Fruit fly (Drosophila melanogaster) whole organism, embryonic: ENCODE results near the gene CG12947.

Experiments
- ATbp ChIP-seq: fragments of 200-800 bp; sonication (Bioruptor generic); optimal IDR thresholded peaks from 2 replicates; lab custom pipeline; 2017; ENCODE audit warnings: missing biosample characterization, mild to moderate bottlenecking, missing genetic modification characterization, missing genetic modification reagents
- Atf6 ChIP-seq: fragments of 200-800 bp; sonication (Bioruptor generic); IDR thresholded peaks from 2 replicates; pipeline ENCODE4 v1.3.6; 2022; ENCODE audit warnings: missing biosample characterization, missing genetic modification characterization
- BEAF-32 ChIP-seq: fragments of 200-800 bp; sonication (Bioruptor generic); optimal IDR thresholded peaks from 3 replicates; lab custom pipeline; 2017; ENCODE audit warnings: missing biosample characterization, missing genetic modification characterization, mild to moderate bottlenecking, moderate library complexity, missing genetic modification reagents
- Bteb2 ChIP-seq: fragments of 200-800 bp; sonication (Bioruptor generic); optimal IDR thresholded peaks from 2 replicates; lab custom pipeline; 2016; ENCODE audit warnings: missing biosample characterization, missing genetic modification characterization
- CG10959 ChIP-seq: fragments of 200-800 bp; sonication (Bioruptor generic); IDR thresholded peaks from 2 replicates; pipeline ENCODE4 v1.3.6; 2022; ENCODE audit warnings: missing biosample characterization, missing genetic modification characterization
- CG11247 ChIP-seq: fragments of 200-800 bp; sonication (Bioruptor generic); IDR thresholded peaks from 2 replicates; pipeline ENCODE4 v1.3.6; 2022; ENCODE audit warnings: missing biosample characterization, missing genetic modification characterization
- CG11456 ChIP-seq: fragments of 200-800 bp; sonication (Bioruptor generic); IDR thresholded peaks from 3 replicates; pipeline ENCODE4 v1.3.6; 2022; ENCODE audit warnings: missing biosample characterization, missing genetic modification characterization
- CG12659 ChIP-seq: fragments of 200-800 bp; sonication (Bioruptor generic); optimal IDR thresholded peaks from 3 replicates; lab custom pipeline; 2017; ENCODE audit warnings: mild to moderate bottlenecking, missing biosample characterization, missing genetic modification reagents, missing genetic modification characterization
- CG13296 ChIP-seq: fragments of 200-800 bp; sonication (Bioruptor generic); optimal IDR thresholded peaks from 3 replicates; lab custom pipeline; 2018; ENCODE audit warnings: missing biosample characterization, mild to moderate bottlenecking, missing genetic modification characterization
- CG14441 ChIP-seq: fragments of 200-800 bp; sonication (Bioruptor generic); IDR thresholded peaks from 2 replicates; pipeline ENCODE4 v1.3.6; 2022; ENCODE audit warnings: missing biosample characterization, missing genetic modification characterization
- CG14710 ChIP-seq: fragments of 200-800 bp; sonication (Bioruptor generic); optimal IDR thresholded peaks from 3 replicates; lab custom pipeline; 2019; ENCODE audit warnings: missing biosample characterization, mild to moderate bottlenecking, missing genetic modification characterization, moderate library complexity
- CG14965 ChIP-seq: fragments of 200-800 bp; sonication (Bioruptor generic); optimal IDR thresholded peaks from 2 replicates; lab custom pipeline; 2016; ENCODE audit warnings: missing biosample characterization, missing genetic modification characterization, borderline replicate concordance
- CG17186 ChIP-seq: fragments of 200-800 bp; sonication (Bioruptor generic); optimal IDR thresholded peaks from 3 replicates; lab custom pipeline; 2017; ENCODE audit warnings: missing biosample characterization, missing genetic modification reagents, missing genetic modification characterization
- CG18599 ChIP-seq: fragments of 200-800 bp; sonication (Bioruptor generic); optimal IDR thresholded peaks from 3 replicates; lab custom pipeline; 2017; ENCODE audit warnings: missing biosample characterization, missing genetic modification characterization, mild to moderate bottlenecking, moderate library complexity, missing genetic modification reagents
- CG2129 ChIP-seq: fragments of 200-800 bp; sonication (Bioruptor generic); IDR thresholded peaks from 2 replicates; pipeline ENCODE4 v1.3.6; 2022; ENCODE audit warnings: missing biosample characterization, missing genetic modification characterization; ENCODE audit not compliant: partially characterized antibody
- CG2712 ChIP-seq: fragments of 200-800 bp; optimal IDR thresholded peaks from 3 replicates; lab custom pipeline; 2019; ENCODE audit warnings: missing biosample characterization, mild to moderate bottlenecking, missing genetic modification characterization, moderate library complexity
- CG30403 ChIP-seq: fragments of 200-800 bp; sonication (Bioruptor generic); optimal IDR thresholded peaks from 3 replicates; lab custom pipeline; 2016; ENCODE audit warnings: missing biosample characterization, missing genetic modification characterization
- CG3163 ChIP-seq: fragments of 200-800 bp; sonication (Bioruptor generic); optimal IDR thresholded peaks from 3 replicates; lab custom pipeline; 2016; ENCODE audit warnings: missing biosample characterization, missing genetic modification characterization
- CG34224 ChIP-seq: fragments of 200-800 bp; sonication (Bioruptor generic); IDR thresholded peaks from 3 replicates; pipeline ENCODE4 v1.3.6; 2022; ENCODE audit warnings: missing biosample characterization, missing genetic modification characterization; ENCODE audit not compliant: partially characterized antibody
- CG4282 ChIP-seq: fragments of 200-800 bp; sonication (Bioruptor generic); optimal IDR thresholded peaks from 2 replicates; lab custom pipeline; 2016; ENCODE audit warnings: missing biosample characterization, missing genetic modification characterization
- CG4360 ChIP-seq: fragments of 200-800 bp; sonication (Bioruptor generic); IDR thresholded peaks from 2 replicates; pipeline ENCODE4 v1.3.6; 2022; ENCODE audit warnings: missing biosample characterization, missing genetic modification characterization
- CG8478 ChIP-seq: fragments of >200 bp; optimal IDR thresholded peaks from 2 replicates; lab custom pipeline; 2018
- CG9876 ChIP-seq: fragments of 200-800 bp; sonication (Bioruptor generic); optimal IDR thresholded peaks from 2 replicates; lab custom pipeline; 2016; ENCODE audit warnings: missing biosample characterization, missing genetic modification characterization
- Camta ChIP-seq: fragments of 200-800 bp; sonication (Bioruptor generic); optimal IDR thresholded peaks from 2 replicates; lab custom pipeline; 2016; ENCODE audit warnings: missing biosample characterization, missing genetic modification characterization
- CoRest ChIP-seq: fragments of 200-800 bp; sonication (Bioruptor generic); optimal IDR thresholded peaks from 3 replicates; lab custom pipeline; 2018; ENCODE audit warnings: missing biosample characterization, mild to moderate bottlenecking, missing genetic modification characterization, moderate library complexity
- Fer2 ChIP-seq: fragments of 200-800 bp; sonication (Bioruptor generic); optimal IDR thresholded peaks from 2 replicates; lab custom pipeline; 2018; ENCODE audit warnings: missing biosample characterization, mild to moderate bottlenecking, missing genetic modification characterization, moderate library complexity
- Hey ChIP-seq: fragments of 200-800 bp; sonication (Bioruptor generic); optimal IDR thresholded peaks from 3 replicates; lab custom pipeline; 2018; ENCODE audit warnings: missing biosample characterization, mild to moderate bottlenecking, missing genetic modification characterization
- HmgD ChIP-seq: fragments of 200-800 bp; sonication (Bioruptor generic); optimal IDR thresholded peaks from 3 replicates; lab custom pipeline; 2016; ENCODE audit warnings: missing biosample characterization, missing genetic modification characterization
- Hr78 ChIP-seq, 2 experiments: fragments of 200-800 bp in 1 of 2; fragments of >200 bp in 1 of 2; sonication (Bioruptor generic) in 1 of 2; optimal IDR thresholded peaks; 2 replicates each; lab custom pipeline; 2017 to 2019; ENCODE audit warnings: missing biosample characterization in 2 of 2, missing genetic modification characterization in 2 of 2, mild to moderate bottlenecking in 1 of 2, moderate library complexity in 1 of 2
- MESR4 ChIP-seq: fragments of 200-800 bp; sonication (Bioruptor generic); optimal IDR thresholded peaks from 2 replicates; lab custom pipeline; 2018; ENCODE audit warnings: missing biosample characterization, mild to moderate bottlenecking, missing genetic modification characterization, moderate library complexity
- Mes4 ChIP-seq: fragments of 200-800 bp; sonication (Bioruptor generic); optimal IDR thresholded peaks from 2 replicates; lab custom pipeline; 2016; ENCODE audit warnings: missing biosample characterization, missing genetic modification characterization
- Xbp1 ChIP-seq: fragments of 200-800 bp; sonication (Bioruptor generic); optimal IDR thresholded peaks from 3 replicates; lab custom pipeline; 2016; ENCODE audit warnings: missing biosample characterization, mild to moderate bottlenecking, missing genetic modification characterization
- bowl ChIP-seq: fragments of 200-800 bp; sonication (Bioruptor generic); IDR thresholded peaks from 2 replicates; pipeline ENCODE4 v1.3.6; 2022; ENCODE audit warnings: missing biosample characterization, missing genetic modification characterization
- cas ChIP-seq: fragments of 200-800 bp; sonication (Bioruptor generic); IDR thresholded peaks from 2 replicates; pipeline ENCODE4 v1.3.6; 2022; ENCODE audit warnings: missing biosample characterization, missing genetic modification characterization
- dm ChIP-seq: fragments of 200-800 bp; sonication (Bioruptor generic); optimal IDR thresholded peaks from 3 replicates; lab custom pipeline; 2016; ENCODE audit warnings: missing biosample characterization, missing genetic modification characterization
- dmrt99B ChIP-seq: fragments of 200-800 bp; sonication (Bioruptor generic); optimal IDR thresholded peaks from 2 replicates; lab custom pipeline; 2018; ENCODE audit warnings: missing biosample characterization, mild to moderate bottlenecking, missing genetic modification characterization, moderate library complexity
- ewg ChIP-seq: fragments of 200-800 bp; sonication (Bioruptor generic); optimal IDR thresholded peaks from 3 replicates; lab custom pipeline; 2017; ENCODE audit warnings: mild to moderate bottlenecking, missing biosample characterization, missing genetic modification reagents, missing genetic modification characterization
- hb ChIP-seq: fragments of 200-800 bp; sonication (Bioruptor generic); IDR thresholded peaks from 3 replicates; pipeline ENCODE4 v1.3.6; 2022; ENCODE audit warnings: missing biosample characterization, missing genetic modification characterization; ENCODE audit not compliant: partially characterized antibody
- lbe ChIP-seq: fragments of 200-800 bp; sonication (Bioruptor generic); optimal IDR thresholded peaks from 2 replicates; lab custom pipeline; 2016; ENCODE audit warnings: missing biosample characterization, mild to moderate bottlenecking, missing genetic modification characterization
- org-1 ChIP-seq: fragments of 200-800 bp; sonication (Bioruptor generic); optimal IDR thresholded peaks from 2 replicates; lab custom pipeline; 2017; ENCODE audit warnings: missing biosample characterization, missing genetic modification characterization
- pho ChIP-seq: fragments of 200-800 bp; sonication (Bioruptor generic); optimal IDR thresholded peaks from 2 replicates; lab custom pipeline; 2016; ENCODE audit warnings: missing biosample characterization, missing genetic modification characterization
- psq ChIP-seq: fragments of 200-800 bp; sonication (Bioruptor generic); optimal IDR thresholded peaks from 2 replicates; lab custom pipeline; 2017; ENCODE audit warnings: missing biosample characterization, missing genetic modification characterization
- salm ChIP-seq: fragments of 200-800 bp; sonication (Bioruptor generic); optimal IDR thresholded peaks from 2 replicates; lab custom pipeline; 2018; ENCODE audit warnings: missing biosample characterization, mild to moderate bottlenecking, missing genetic modification characterization
- sug ChIP-seq: fragments of 200-800 bp; optimal IDR thresholded peaks from 2 replicates; lab custom pipeline; 2019; ENCODE audit warnings: missing biosample characterization, mild to moderate bottlenecking, missing genetic modification characterization, moderate library complexity
- tap ChIP-seq: fragments of 200-800 bp; optimal IDR thresholded peaks from 3 replicates; lab custom pipeline; 2019; ENCODE audit warnings: missing biosample characterization, mild to moderate bottlenecking, missing genetic modification characterization, moderate library complexity
- toy ChIP-seq: fragments of 200-800 bp; sonication (Bioruptor generic); IDR thresholded peaks from 2 replicates; pipeline ENCODE4 v1.3.6; 2022; ENCODE audit warnings: missing biosample characterization, missing genetic modification characterization
- trh ChIP-seq: fragments of 200-800 bp; sonication (Bioruptor generic); optimal IDR thresholded peaks from 2 replicates; lab custom pipeline; 2016; ENCODE audit warnings: missing biosample characterization, missing genetic modification characterization
- ttk ChIP-seq: fragments of 200-800 bp; sonication (Bioruptor generic); IDR thresholded peaks from 2 replicates; pipeline ENCODE4 v2.1.2; 2022; ENCODE audit warnings: missing biosample characterization, missing genetic modification characterization
- vnd ChIP-seq: fragments of 200-800 bp; sonication (Bioruptor generic); IDR thresholded peaks from 3 replicates; pipeline ENCODE4 v1.3.6; 2022; ENCODE audit warnings: missing biosample characterization, missing genetic modification characterization; ENCODE audit not compliant: partially characterized antibody
- vvl ChIP-seq: fragments of 200-800 bp; sonication (Bioruptor generic); IDR thresholded peaks from 2 replicates; pipeline ENCODE4 v1.3.6; 2022; ENCODE audit warnings: missing biosample characterization, missing genetic modification characterization
- wek ChIP-seq: fragments of 200-800 bp; sonication (Bioruptor generic); optimal IDR thresholded peaks from 3 replicates; lab custom pipeline; 2018; ENCODE audit warnings: missing biosample characterization, mild to moderate bottlenecking, missing genetic modification characterization, moderate library complexity

Gene CG12947

DNA sequence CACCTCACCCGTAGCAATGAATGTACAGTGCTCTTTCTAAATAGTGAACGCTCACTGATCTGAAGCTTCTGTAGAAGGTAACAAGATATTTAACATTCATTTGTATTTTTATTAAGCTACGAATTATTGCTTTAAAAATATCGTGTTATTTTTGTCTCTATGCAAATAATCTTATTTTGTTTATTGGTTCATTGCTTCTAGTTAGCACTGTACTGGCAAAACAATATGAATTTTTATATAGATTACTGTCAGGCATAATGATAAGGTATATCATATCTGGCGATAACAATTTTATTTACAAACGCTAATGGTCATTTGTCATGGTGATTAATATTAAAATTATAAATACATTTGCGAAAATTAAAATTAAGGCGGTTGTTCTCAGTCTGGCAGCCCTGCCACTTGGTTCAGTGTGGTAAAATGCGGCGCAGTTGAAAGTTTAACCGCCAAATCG, 8.3 kb upstream of the CG12947 start, which contains the start of gene CG9471 (continued):
- TF ChIP-seq Hey (tag; lab: Kevin White, UChicago) (peak; percentile 49), CG14441 (GFP tag; lab: Robert Waterston, UW) (peak; percentile 91), Atf6 (GFP tag; lab: Robert Waterston, UW) (peak; percentile 94), trh (GFP tag; lab: Kevin White, UChicago) (peak; percentile 69), hb (no peak), CG2712 (tag; lab: Kevin White, UChicago) (peak; percentile 92), BEAF-32 (GFP tag; lab: Kevin White, UChicago) (peak; percentile 37), dmrt99B (tag; lab: Kevin White, UChicago) (peak; percentile 91), CG11456 (peak; percentile 88), CG12659 (GFP tag; lab: Kevin White, UChicago) (peak; percentile 93), vvl (GFP tag; lab: Robert Waterston, UW) (peak; percentile 97), CG34224 (no peak), CG14710 (tag; lab: Kevin White, UChicago) (peak; percentile 86), CG4282 (peak; percentile 65), CoRest (tag; lab: Kevin White, UChicago) (peak; percentile 91), HmgD (GFP tag; lab: Kevin White, UChicago) (peak; percentile 47)

DNA sequence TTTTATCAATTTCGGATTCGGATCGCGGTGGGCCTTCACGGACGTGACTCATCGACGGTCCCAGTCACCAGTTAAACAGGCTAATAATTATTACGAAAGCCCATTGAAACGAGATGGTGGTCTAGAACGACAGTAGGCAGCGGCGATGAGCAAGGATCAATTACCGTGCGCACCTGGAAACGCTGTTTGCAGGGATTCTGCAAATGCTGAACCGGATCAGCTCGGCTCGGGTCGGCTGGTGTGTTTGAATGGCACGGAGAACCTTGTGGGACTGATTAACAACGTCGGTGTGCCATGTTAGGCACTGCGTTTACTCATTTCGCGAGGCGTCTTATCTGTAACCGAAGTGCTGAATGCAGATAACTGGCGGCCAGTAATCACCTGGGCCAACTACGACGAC, 5.7 kb upstream of the CG12947 start, which contains the start of gene Whamy:
TSS of gene Whamy (minus strand) at position 273 of the 400 bp plus-strand sequence.
- TF ChIP-seq pho (GFP tag; lab: Kevin White, UChicago), result no peak
- no peak for TF ChIP-seq cas (GFP tag; lab: Robert Waterston, UW)
- TF ChIP-seq Fer2 (tag; lab: Kevin White, UChicago), result no peak
- no peak for TF ChIP-seq MESR4
- TF ChIP-seq CG10959 (GFP tag; lab: Robert Waterston, UW), result no peak
- TF ChIP-seq CG30403 (GFP tag; lab: Kevin White, UChicago), result no peak
- no peak for TF ChIP-seq wek (GFP tag; lab: Kevin White, UChicago)
- TF ChIP-seq ttk (GFP tag; lab: Robert Waterston, UW), result no peak
- TF ChIP-seq tap, result no peak
- TF ChIP-seq CG11247 (GFP tag; lab: Robert Waterston, UW), result no peak
- TF ChIP-seq org-1 (GFP tag; lab: Kevin White, UChicago), result no peak
- TF ChIP-seq Camta (GFP tag; lab: Kevin White, UChicago), result no peak
- no peak for TF ChIP-seq psq (GFP tag; lab: Kevin White, UChicago)
- TF ChIP-seq CG9876 (GFP tag; lab: Kevin White, UChicago), result no peak
- no peak for TF ChIP-seq Bteb2 (GFP tag; lab: Kevin White, UChicago)
- TF ChIP-seq sug (tag; lab: Kevin White, UChicago), result peak; percentile 75
- no peak for TF ChIP-seq salm
- TF ChIP-seq vnd (GFP tag; lab: Robert Waterston, UW), result no peak
- TF ChIP-seq CG2129 (GFP tag; lab: Robert Waterston, UW), result no peak
- TF ChIP-seq ewg (GFP tag; lab: Kevin White, UChicago), result no peak
- no peak for TF ChIP-seq bowl (GFP tag; lab: Robert Waterston, UW)
- no peak for TF ChIP-seq CG17186
- TF ChIP-seq Mes4 (GFP tag; lab: Kevin White, UChicago), result no peak
- no peak for TF ChIP-seq Xbp1 (GFP tag; lab: Kevin White, UChicago)
- no peak for TF ChIP-seq lbe
- no peak for TF ChIP-seq CG3163
- TF ChIP-seq CG13296 (GFP tag; lab: Kevin White, UChicago), result peak; percentile 5
- no peak for TF ChIP-seq ATbp
- TF ChIP-seq toy (GFP tag; lab: Robert Waterston, UW), result no peak
- TF ChIP-seq CG4360 (GFP tag; lab: Robert Waterston, UW), result no peak
- peak; percentile 36 for TF ChIP-seq CG18599 (GFP tag; lab: Kevin White, UChicago)
- TF ChIP-seq CG14965 (GFP tag; lab: Kevin White, UChicago), result no peak
- TF ChIP-seq dm (GFP tag; lab: Kevin White, UChicago), result no peak
- no peak for TF ChIP-seq Hr78 (GFP tag; optimal IDR thresholded peaks at IDR 0.05; lab: Kevin White, UChicago)
- no peak for TF ChIP-seq CG8478 (lab: Kevin White, UChicago)
